Worm (Caenorhabditis elegans): ENCODE measurements around the gene dnj-8.

dnj-8 gene

ce11 chrII:6612544-6612943 is 14.7 kb upstream of the dnj-8 start:
- TF ChIP-seq lin-35 (GFP tag; optimal IDR thresholded peaks at IDR 0.05) (peak in 1 of 2 experiments; percentile 34), lin-15B (tag; optimal IDR thresholded peaks at IDR 0.05) (no peak), unc-98 (GFP tag; IDR thresholded peaks at IDR 0.05) (no peak), lin-39 (tag; optimal IDR thresholded peaks at IDR 0.05) (no peak), elt-2 (tag; optimal IDR thresholded peaks at IDR 0.05) (peak; percentile 72), rnt-1 (tag; optimal IDR thresholded peaks at IDR 0.05) (no peak), nhr-11 (tag; optimal IDR thresholded peaks at IDR 0.05) (no peak), dsc-1 (tag; optimal IDR thresholded peaks at IDR 0.05) (no peak), lin-14 (GFP tag; optimal IDR thresholded peaks at IDR 0.05) (no peak), sox-4 (tag; optimal IDR thresholded peaks at IDR 0.05) (no peak), hlh-4 (tag; optimal IDR thresholded peaks at IDR 0.05) (no peak), nhr-84 (tag; optimal IDR thresholded peaks at IDR 0.05) (no peak), ceh-90 (tag; optimal IDR thresholded peaks at IDR 0.05) (no peak), zag-1 (tag; optimal IDR thresholded peaks at IDR 0.05) (no peak), ama-1 (optimal IDR thresholded peaks at IDR 0.05) (no peak), tlp-1 (tag; optimal IDR thresholded peaks at IDR 0.05) (no peak), Y116A8C.19 (tag; optimal IDR thresholded peaks at IDR 0.05; ENCODE audit: borderline replicate concordance) (no peak)

ce11 chrII:6610262-6610661 is 12.4 kb upstream of the dnj-8 start:
- TF ChIP-seq ets-5 (GFP tag; IDR thresholded peaks at IDR 0.05) (no peak), ceh-90 (tag; optimal IDR thresholded peaks at IDR 0.05) (no peak), ztf-4 (tag; optimal IDR thresholded peaks at IDR 0.05) (no peak), blmp-1 (tag; optimal IDR thresholded peaks at IDR 0.05) (peak; percentile 54), C16A3.4 (tag; optimal IDR thresholded peaks at IDR 0.05) (peak; percentile 4), mef-2 (tag; optimal IDR thresholded peaks at IDR 0.05) (no peak), egl-13 (tag; optimal IDR thresholded peaks at IDR 0.05) (no peak), mep-1 (tag; optimal IDR thresholded peaks at IDR 0.05) (peak; percentile 66), nhr-71 (tag; optimal IDR thresholded peaks at IDR 0.05) (peak; percentile 19), lin-13 (GFP tag; optimal IDR thresholded peaks at IDR 0.05) (no peak), lin-14 (GFP tag; optimal IDR thresholded peaks at IDR 0.05) (peak; percentile 74), hlh-17 (GFP tag; optimal IDR thresholded peaks at IDR 0.05; ENCODE audit: borderline replicate concordance) (no peak), lin-15B (tag; optimal IDR thresholded peaks at IDR 0.05) (no peak), dpl-1 (GFP tag; optimal IDR thresholded peaks at IDR 0.05) (no peak), nhr-85 (tag) (peak; percentile 87), snu-23 (GFP tag; optimal IDR thresholded peaks at IDR 0.05) (peak; percentile 31), fkh-10 (GFP tag; optimal IDR thresholded peaks at IDR 0.05) (no peak), lsy-2 (tag; optimal IDR thresholded peaks at IDR 0.05) (peak; percentile 0 to 31), alr-1 (tag; optimal IDR thresholded peaks at IDR 0.05; ENCODE audit: borderline replicate concordance) (no peak), mab-9 (GFP tag; IDR thresholded peaks at IDR 0.05) (no peak), nhr-19 (GFP tag; conservative IDR thresholded peaks at IDR 0.05) (no peak), nhr-90 (tag; optimal IDR thresholded peaks at IDR 0.05; ENCODE audit: poor library complexity) (peak; percentile 1), elt-3 (tag; optimal IDR thresholded peaks at IDR 0.05) (peak in 3 of 6 experiments; percentile 13 to 48 (median 25))

- TF ChIP-seq nhr-20 (tag; optimal IDR thresholded peaks at IDR 0.05) (peak; percentile 40), Y116A8C.19 (tag; optimal IDR thresholded peaks at IDR 0.05; ENCODE audit: borderline replicate concordance) (no peak), vab-15 (tag; optimal IDR thresholded peaks at IDR 0.05) (no peak), sptf-1 (tag; optimal IDR thresholded peaks at IDR 0.05) (no peak), efl-1 (optimal IDR thresholded peaks at IDR 0.05) (peak; percentile 42 to 54), efl-1 (GFP tag; optimal IDR thresholded peaks at IDR 0.05 in 1 of 2) (peak; percentile 53 to 80), blmp-1 (tag; optimal IDR thresholded peaks at IDR 0.05) (peak; percentile 41), elt-2 (tag; optimal IDR thresholded peaks at IDR 0.05) (peak; percentile 11), rnt-1 (tag; optimal IDR thresholded peaks at IDR 0.05) (peak; percentile 31), nhr-12 (tag; optimal IDR thresholded peaks at IDR 0.05) (no peak), irx-1 (tag; optimal IDR thresholded peaks at IDR 0.05) (no peak), snpc-4 (tag; optimal IDR thresholded peaks at IDR 0.05) (no peak), nhr-47 (tag; optimal IDR thresholded peaks at IDR 0.05) (peak; percentile 8), nhr-71 (tag; optimal IDR thresholded peaks at IDR 0.05) (peak; percentile 38), C16A3.4 (tag; optimal IDR thresholded peaks at IDR 0.05) (peak; percentile 6), lsy-2 (tag; optimal IDR thresholded peaks at IDR 0.05) (peak; percentile 41 to 57), pag-3 (tag; optimal IDR thresholded peaks at IDR 0.05; ENCODE audit: borderline replicate concordance, insufficient read depth) (no peak), ceh-82 (tag; optimal IDR thresholded peaks at IDR 0.05) (peak in 1 of 3 experiments; percentile 14), pax-3 (tag; optimal IDR thresholded peaks at IDR 0.05) (no peak), dpl-1 (GFP tag; optimal IDR thresholded peaks at IDR 0.05) (peak in 2 of 3 experiments; percentile 46 to 54), tbx-2 (tag; optimal IDR thresholded peaks at IDR 0.05) (peak; percentile 8), snu-23 (GFP tag; optimal IDR thresholded peaks at IDR 0.05) (peak; percentile 49)
Measured at ce11 chrII:6609315-6609842, 11.5 kb upstream of the dnj-8 start, which contains the start of gene epg-5. TSS of gene epg-5 (minus strand) at chrII:6609365.
